Worm (Caenorhabditis elegans) whole organism, L3 larva: ENCODE data around the gene vab-3.

Experiments used
- R02D3.7 ChIP-seq: fragments of 150-350 bp; optimal IDR thresholded peaks from 2 replicates; lab custom pipeline; 2014; ENCODE audit warnings: missing biosample characterization, missing genetic modification characterization
- aly-2 ChIP-seq: fragments of 150-350 bp; optimal IDR thresholded peaks from 2 replicates; lab custom pipeline; 2014; ENCODE audit warnings: missing biosample characterization, missing genetic modification characterization
- elt-1 ChIP-seq: fragments of 150-350 bp; optimal IDR thresholded peaks from 2 replicates; lab custom pipeline; 2014; ENCODE audit warnings: missing biosample characterization, missing genetic modification characterization
- fos-1 ChIP-seq: fragments of 150-350 bp; optimal IDR thresholded peaks from 2 replicates; lab custom pipeline; 2014; ENCODE audit warnings: missing biosample characterization, missing genetic modification characterization
- hmg-11 ChIP-seq: sonication (generic microtip); optimal IDR thresholded peaks from 2 replicates; lab custom pipeline; 2016; ENCODE audit warnings: missing genetic modification characterization, missing compliant biosample characterization
- lin-15B ChIP-seq: fragments of 150-350 bp; optimal IDR thresholded peaks from 2 replicates; lab custom pipeline; 2014; ENCODE audit warnings: missing biosample characterization, missing genetic modification characterization
- mdl-1 ChIP-seq: fragments of 150-350 bp; optimal IDR thresholded peaks from 2 replicates; lab custom pipeline; 2014; ENCODE audit warnings: missing biosample characterization, missing genetic modification characterization
- nhr-11 ChIP-seq: fragments of 150-350 bp; optimal IDR thresholded peaks from 2 replicates; lab custom pipeline; 2014; ENCODE audit warnings: missing biosample characterization, missing genetic modification characterization
- skn-1 ChIP-seq: fragments of 150-350 bp; optimal IDR thresholded peaks from 2 replicates; lab custom pipeline; 2014; ENCODE audit warnings: missing biosample characterization, missing genetic modification characterization
- snpc-4 ChIP-seq: fragments of 150-350 bp; optimal IDR thresholded peaks from 2 replicates; lab custom pipeline; 2014; ENCODE audit warnings: missing biosample characterization, missing genetic modification characterization
- tbx-2 ChIP-seq: sonication (generic microtip); optimal IDR thresholded peaks from 2 replicates; lab custom pipeline; 2016; ENCODE audit warnings: mild to moderate bottlenecking, missing genetic modification characterization, missing compliant biosample characterization
- unc-39 ChIP-seq: sonication (generic microtip); optimal IDR thresholded peaks from 4 replicates; lab custom pipeline; 2017; ENCODE audit warnings: missing biosample characterization, missing genetic modification characterization
- ztf-11 ChIP-seq: fragments of 150-350 bp; optimal IDR thresholded peaks from 2 replicates; lab custom pipeline; 2014; ENCODE audit warnings: missing biosample characterization, missing genetic modification characterization

ce11 chrX:10516549-10516948 is 16.9 kb downstream of the vab-3 start:
- TF ChIP-seq hmg-11 (tag; lab: Kevin White, UChicago) (no peak), ztf-11 (no peak), aly-2 (tag; lab: Kevin White, UChicago) (no peak), fos-1 (no peak), elt-1 (tag; lab: Kevin White, UChicago) (no peak), lin-15B (tag; lab: Kevin White, UChicago) (no peak), snpc-4 (tag; lab: Kevin White, UChicago) (no peak), skn-1 (no peak), mdl-1 (tag; lab: Kevin White, UChicago) (no peak), unc-39 (tag; lab: Kevin White, UChicago) (no peak), nhr-11 (tag; lab: Kevin White, UChicago) (no peak), R02D3.7 (no peak), tbx-2 (tag; lab: Kevin White, UChicago) (no peak)
